Worm (Caenorhabditis elegans) whole organism, L1 larva: Measurements from ENCODE around the gene nlp-14.

ENCODE experiments used
- alr-1 ChIP-seq: fragments of 200-800 bp; sonication (Bioruptor generic); optimal IDR thresholded peaks from 2 replicates; lab custom pipeline; 2018; ENCODE audit warnings: borderline replicate concordance, mild to moderate bottlenecking, missing genetic modification characterization, missing compliant biosample characterization
- ama-1 ChIP-seq: fragments of 150-350 bp; optimal IDR thresholded peaks from 2 replicates; lab custom pipeline; 2014
- blmp-1 ChIP-seq: fragments of 150-350 bp; optimal IDR thresholded peaks from 2 replicates; lab custom pipeline; 2014; ENCODE audit warnings: missing biosample characterization, missing genetic modification characterization
- ceh-63 ChIP-seq: fragments of 200-800 bp; sonication (Bioruptor generic); optimal IDR thresholded peaks from 2 replicates; lab custom pipeline; 2018; ENCODE audit warnings: mild to moderate bottlenecking, missing genetic modification characterization, missing compliant biosample characterization
- ceh-8 ChIP-seq: fragments of 200-800 bp; sonication (Bioruptor generic); optimal IDR thresholded peaks from 2 replicates; lab custom pipeline; 2018; ENCODE audit warnings: mild to moderate bottlenecking, missing genetic modification characterization, moderate library complexity, missing compliant biosample characterization
- ces-1 ChIP-seq: fragments of 150-350 bp; optimal IDR thresholded peaks from 2 replicates; lab custom pipeline; 2014; ENCODE audit warnings: missing biosample characterization, missing genetic modification reagents, missing genetic modification characterization
- efl-1 ChIP-seq, 4 experiments: fragments of 150-350 bp; optimal IDR thresholded peaks in 3 of 4; peaks in 1 of 4; 1 replicate in 1 of 4; 2 replicates in 3 of 4; lab custom pipeline; 2014; ENCODE audit warnings: missing biosample characterization in 2 of 4, missing genetic modification characterization in 2 of 4, missing genetic modification reagents in 2 of 4
- efl-3 ChIP-seq: fragments of 200-800 bp; sonication (Bioruptor generic); optimal IDR thresholded peaks from 2 replicates; lab custom pipeline; 2018; ENCODE audit warnings: mild to moderate bottlenecking, missing genetic modification characterization, missing compliant biosample characterization
- fkh-10 ChIP-seq: sonication (generic microtip); optimal IDR thresholded peaks from 2 replicates; lab custom pipeline; 2017; ENCODE audit warnings: missing biosample characterization, missing genetic modification reagents, missing genetic modification characterization
- fkh-8 ChIP-seq: sonication (generic microtip); optimal IDR thresholded peaks from 2 replicates; lab custom pipeline; 2016; ENCODE audit warnings: mild to moderate bottlenecking, missing genetic modification characterization, missing compliant biosample characterization
- hlh-17 ChIP-seq: fragments of 200-800 bp; sonication (Bioruptor generic); optimal IDR thresholded peaks from 2 replicates; lab custom pipeline; 2018; ENCODE audit warnings: missing genetic modification characterization, mild to moderate bottlenecking, missing compliant biosample characterization, moderate library complexity, borderline replicate concordance
- hlh-4 ChIP-seq: sonication (generic microtip); optimal IDR thresholded peaks from 2 replicates; lab custom pipeline; 2016; ENCODE audit warnings: mild to moderate bottlenecking, missing genetic modification characterization, missing compliant biosample characterization
- hpl-2 ChIP-seq: fragments of 150-350 bp; optimal IDR thresholded peaks from 2 replicates; lab custom pipeline; 2014; ENCODE audit warnings: missing biosample characterization, missing genetic modification reagents, missing genetic modification characterization
- isw-1 ChIP-seq: fragments of 200-800 bp; sonication (Bioruptor generic); IDR thresholded peaks from 2 replicates; pipeline ENCODE4 v1.3.6; 2022; ENCODE audit warnings: missing genetic modification characterization, missing compliant biosample characterization
- lin-14 ChIP-seq: fragments of 200-800 bp; sonication (Bioruptor generic); optimal IDR thresholded peaks from 2 replicates; lab custom pipeline; 2018; ENCODE audit warnings: mild to moderate bottlenecking, missing genetic modification characterization, moderate library complexity, missing compliant biosample characterization
- lin-15B ChIP-seq: fragments of 150-350 bp; sonication (generic microtip); optimal IDR thresholded peaks from 3 replicates; lab custom pipeline; 2014; ENCODE audit warnings: missing biosample characterization, missing genetic modification characterization
- lin-35 ChIP-seq, 2 experiments: fragments of 150-350 bp; optimal IDR thresholded peaks; 2 replicates each; lab custom pipeline; 2014; ENCODE audit warnings: missing biosample characterization in 2 of 2, missing genetic modification characterization in 2 of 2, missing genetic modification reagents in 2 of 2
- mep-1 ChIP-seq: fragments of 150-350 bp; optimal IDR thresholded peaks from 2 replicates; lab custom pipeline; 2014; ENCODE audit warnings: missing biosample characterization, missing genetic modification characterization
- nhr-28 ChIP-seq: fragments of 150-350 bp; optimal IDR thresholded peaks from 2 replicates; lab custom pipeline; 2014; ENCODE audit warnings: missing biosample characterization, missing genetic modification characterization
- nhr-47 ChIP-seq: sonication (generic microtip); optimal IDR thresholded peaks from 2 replicates; lab custom pipeline; 2016; ENCODE audit warnings: mild to moderate bottlenecking, missing genetic modification characterization, moderate library complexity, missing compliant biosample characterization
- nhr-71 ChIP-seq: sonication (generic microtip); optimal IDR thresholded peaks from 2 replicates; lab custom pipeline; 2016; ENCODE audit warnings: mild to moderate bottlenecking, missing genetic modification characterization, moderate library complexity, missing compliant biosample characterization
- nhr-76 ChIP-seq: sonication (generic microtip); optimal IDR thresholded peaks from 2 replicates; lab custom pipeline; 2017; ENCODE audit warnings: missing biosample characterization, missing genetic modification characterization
- pag-3 ChIP-seq: sonication (generic microtip); optimal IDR thresholded peaks from 2 replicates; lab custom pipeline; 2017; ENCODE audit warnings: missing genetic modification characterization, mild to moderate bottlenecking, missing compliant biosample characterization, antibody characterized with exemption, borderline replicate concordance; ENCODE audit not compliant: insufficient read depth
- pax-3 ChIP-seq: fragments of 200-800 bp; sonication (Bioruptor generic); optimal IDR thresholded peaks from 2 replicates; lab custom pipeline; 2018; ENCODE audit warnings: mild to moderate bottlenecking, missing genetic modification characterization, moderate library complexity, missing compliant biosample characterization
- snu-23 ChIP-seq: sonication (generic microtip); optimal IDR thresholded peaks from 2 replicates; lab custom pipeline; 2016; ENCODE audit warnings: missing genetic modification characterization, missing compliant biosample characterization
- sox-4 ChIP-seq: sonication (generic microtip); optimal IDR thresholded peaks from 2 replicates; lab custom pipeline; 2016; ENCODE audit warnings: missing genetic modification characterization, missing compliant biosample characterization
- sup-37 ChIP-seq: fragments of 200-800 bp; sonication (Bioruptor generic); optimal IDR thresholded peaks from 2 replicates; lab custom pipeline; 2018; ENCODE audit warnings: mild to moderate bottlenecking, missing genetic modification characterization, missing compliant biosample characterization
- swsn-7 ChIP-seq: sonication (generic microtip); optimal IDR thresholded peaks from 2 replicates; lab custom pipeline; 2016; ENCODE audit warnings: missing genetic modification characterization, missing compliant biosample characterization
- tbx-2 ChIP-seq: sonication (generic microtip); optimal IDR thresholded peaks from 2 replicates; lab custom pipeline; 2016; ENCODE audit warnings: missing genetic modification characterization, missing compliant biosample characterization
- tlp-1 ChIP-seq: fragments of 150-350 bp; optimal IDR thresholded peaks from 2 replicates; lab custom pipeline; 2014; ENCODE audit warnings: missing biosample characterization, missing genetic modification characterization
- unc-62 ChIP-seq: fragments of 150-350 bp; optimal IDR thresholded peaks from 2 replicates; lab custom pipeline; 2014; ENCODE audit warnings: missing biosample characterization, missing genetic modification reagents, missing genetic modification characterization
- unc-86 ChIP-seq: sonication (generic microtip); optimal IDR thresholded peaks from 2 replicates; lab custom pipeline; 2016; ENCODE audit warnings: missing genetic modification characterization, missing compliant biosample characterization
- zip-4 ChIP-seq: fragments of 200-800 bp; sonication (Bioruptor generic); optimal IDR thresholded peaks from 2 replicates; lab custom pipeline; 2018; ENCODE audit warnings: mild to moderate bottlenecking, missing genetic modification characterization, moderate library complexity, missing compliant biosample characterization

Gene nlp-14

ce11 chrX:8926865-8927264, 7.6 kb upstream of the nlp-14 start:
- TF ChIP-seq zip-4 (GFP tag; lab: Kevin White, UChicago), result no peak
- no peak for TF ChIP-seq lin-15B (tag; lab: Kevin White, UChicago)
- TF ChIP-seq ceh-8 (GFP tag; lab: Kevin White, UChicago), result peak; percentile 68
- no peak for TF ChIP-seq efl-3 (GFP tag; lab: Kevin White, UChicago)
- peak; percentile 8 for TF ChIP-seq lin-14 (GFP tag; lab: Kevin White, UChicago)
- no peak for TF ChIP-seq pax-3
- TF ChIP-seq mep-1 (tag; lab: Kevin White, UChicago), result no peak
- TF ChIP-seq, all 84 proteins: peak for 2

ce11 chrX:8926341-8926740, 7.1 kb upstream of the nlp-14 start:
- TF ChIP-seq nhr-47 (tag; lab: Kevin White, UChicago) (peak; percentile 17), tlp-1 (tag; lab: Kevin White, UChicago) (no peak), tbx-2 (tag; lab: Kevin White, UChicago) (peak; percentile 58), nhr-71 (tag; lab: Kevin White, UChicago) (peak; percentile 57), fkh-8 (peak; percentile 55)
- TF ChIP-seq, all 84 proteins: peak for 4

ce11 chrX:8925443-8925842, 6.2 kb upstream of the nlp-14 start:
- TF ChIP-seq pax-3, result no peak
- peak; percentile 21 for TF ChIP-seq blmp-1
- TF ChIP-seq ama-1 (lab: Kevin White, UChicago), result no peak
- no peak for TF ChIP-seq unc-86
- peak; percentile 12 for TF ChIP-seq snu-23 (GFP tag; lab: Kevin White, UChicago)

- no peak for TF ChIP-seq hlh-17 (GFP tag; lab: Kevin White, UChicago)
- TF ChIP-seq unc-62 (GFP tag; lab: Kevin White, UChicago), result no peak
- TF ChIP-seq fkh-8, result peak; percentile 7
- no peak for TF ChIP-seq lin-35 (GFP tag; optimal IDR thresholded peaks at IDR 0.05; lab: Kevin White, UChicago)
- TF ChIP-seq pag-3 (tag; lab: Kevin White, UChicago), result no peak
- TF ChIP-seq efl-1 (optimal IDR thresholded peaks at IDR 0.05; lab: Kevin White, UChicago), result no peak
- TF ChIP-seq efl-1 (GFP tag; optimal IDR thresholded peaks at IDR 0.05 in 1 of 2; lab: Kevin White, UChicago), result no peak
- no peak for TF ChIP-seq isw-1
- peak; percentile 24 for TF ChIP-seq nhr-71 (tag; lab: Kevin White, UChicago)
- no peak for TF ChIP-seq lin-15B (tag; lab: Kevin White, UChicago)
- TF ChIP-seq blmp-1, result no peak
- no peak for TF ChIP-seq ceh-63
- TF ChIP-seq alr-1 (tag; lab: Kevin White, UChicago), result no peak
- TF ChIP-seq efl-3 (GFP tag; lab: Kevin White, UChicago), result no peak
- TF ChIP-seq hpl-2, result no peak
- TF ChIP-seq nhr-28 (tag; lab: Kevin White, UChicago), result no peak
- TF ChIP-seq tbx-2 (tag; lab: Kevin White, UChicago), result peak; percentile 24
- peak; percentile 48 for TF ChIP-seq lin-14 (GFP tag; lab: Kevin White, UChicago)
- no peak for TF ChIP-seq sox-4
- TF ChIP-seq ceh-8 (GFP tag; lab: Kevin White, UChicago), result peak; percentile 50
- no peak for TF ChIP-seq swsn-7 (tag; lab: Kevin White, UChicago)
- no peak for TF ChIP-seq nhr-76 (tag; lab: Kevin White, UChicago)
Measured at ce11 chrX:8921221-8921620, 2.0 kb upstream of the nlp-14 start.

ce11 chrX:8918792-8919191, 431 bp downstream of the nlp-14 start:
- no peak for TF ChIP-seq ceh-63
- TF ChIP-seq sup-37, result no peak
- TF ChIP-seq hlh-4 (tag; lab: Kevin White, UChicago), result no peak
- TF ChIP-seq swsn-7 (tag; lab: Kevin White, UChicago), result peak; percentile 2
- peak; percentile 19 for TF ChIP-seq nhr-71 (tag; lab: Kevin White, UChicago)
- TF ChIP-seq ces-1 (GFP tag; lab: Kevin White, UChicago), result peak; percentile 8
- peak; percentile 69 for TF ChIP-seq lin-14 (GFP tag; lab: Kevin White, UChicago)
- peak; percentile 13 for TF ChIP-seq fkh-10 (GFP tag; lab: Kevin White, UChicago)
